Worm (Caenorhabditis elegans) whole organism, L2 larva: ENCODE measurements around the gene Y43F8C.9.

Source experiments
- C34F6.9 ChIP-seq: fragments of 150-350 bp; optimal IDR thresholded peaks from 2 replicates; lab custom pipeline; 2014; ENCODE audit warnings: missing biosample characterization, missing genetic modification characterization
- R02D3.7 ChIP-seq: fragments of 150-350 bp; optimal IDR thresholded peaks from 2 replicates; lab custom pipeline; 2014; ENCODE audit warnings: missing biosample characterization, missing genetic modification characterization
- Y55F3AM.14 ChIP-seq: fragments of 200-800 bp; sonication (Bioruptor generic); optimal IDR thresholded peaks from 2 replicates; lab custom pipeline; 2018; ENCODE audit warnings: mild to moderate bottlenecking, missing genetic modification characterization, missing compliant biosample characterization
- ZK546.5 ChIP-seq: sonication (generic microtip); optimal IDR thresholded peaks from 2 replicates; lab custom pipeline; 2017; ENCODE audit warnings: missing biosample characterization, missing genetic modification characterization
- alr-1 ChIP-seq: fragments of 150-350 bp; optimal IDR thresholded peaks from 2 replicates; lab custom pipeline; 2014; ENCODE audit warnings: missing biosample characterization, missing genetic modification characterization
- aly-2 ChIP-seq: fragments of 150-350 bp; optimal IDR thresholded peaks from 2 replicates; lab custom pipeline; 2014; ENCODE audit warnings: missing biosample characterization, missing genetic modification characterization
- ama-1 ChIP-seq: fragments of 150-350 bp; optimal IDR thresholded peaks from 2 replicates; lab custom pipeline; 2018; ENCODE audit warnings: inconsistent platforms
- crh-2 ChIP-seq: sonication (generic microtip); optimal IDR thresholded peaks from 2 replicates; lab custom pipeline; 2017; ENCODE audit warnings: missing biosample characterization, missing genetic modification characterization
- egl-27 ChIP-seq: sonication (generic microtip); optimal IDR thresholded peaks from 3 replicates; lab custom pipeline; 2017; ENCODE audit warnings: missing biosample characterization, missing genetic modification reagents, missing genetic modification characterization
- elt-1 ChIP-seq: fragments of 150-350 bp; optimal IDR thresholded peaks from 2 replicates; lab custom pipeline; 2014; ENCODE audit warnings: missing biosample characterization, missing genetic modification characterization
- fos-1 ChIP-seq: fragments of 150-350 bp; optimal IDR thresholded peaks from 2 replicates; lab custom pipeline; 2014; ENCODE audit warnings: missing biosample characterization, missing genetic modification characterization
- lin-13 ChIP-seq: fragments of 150-350 bp; optimal IDR thresholded peaks from 2 replicates; lab custom pipeline; 2014; ENCODE audit warnings: missing biosample characterization, missing genetic modification reagents, missing genetic modification characterization
- lin-39 ChIP-seq: fragments of 150-350 bp; optimal IDR thresholded peaks from 2 replicates; lab custom pipeline; 2014; ENCODE audit warnings: missing biosample characterization, missing genetic modification reagents, missing genetic modification characterization
- lsy-2 ChIP-seq, 2 experiments: fragments of 150-350 bp in 1 of 2; sonication (generic microtip) in 1 of 2; optimal IDR thresholded peaks; 2 replicates each; lab custom pipeline; 2014 to 2017; ENCODE audit warnings: missing biosample characterization in 2 of 2, missing genetic modification characterization in 2 of 2
- mab-5 ChIP-seq: fragments of 150-350 bp; optimal IDR thresholded peaks from 2 replicates; lab custom pipeline; 2014; ENCODE audit warnings: missing biosample characterization, missing genetic modification characterization
- mbf-1 ChIP-seq: sonication (generic microtip); optimal IDR thresholded peaks from 2 replicates; lab custom pipeline; 2017; ENCODE audit warnings: missing biosample characterization, missing genetic modification characterization
- nhr-10 ChIP-seq: sonication (generic microtip); optimal IDR thresholded peaks from 2 replicates; lab custom pipeline; 2017; ENCODE audit warnings: missing biosample characterization, missing genetic modification characterization
- nhr-11 ChIP-seq: fragments of 150-350 bp; optimal IDR thresholded peaks from 2 replicates; lab custom pipeline; 2014; ENCODE audit warnings: missing biosample characterization, missing genetic modification characterization
- nhr-12 ChIP-seq: fragments of 150-350 bp; optimal IDR thresholded peaks from 2 replicates; lab custom pipeline; 2014; ENCODE audit warnings: missing biosample characterization, missing genetic modification characterization
- nhr-129 ChIP-seq: fragments of 150-350 bp; optimal IDR thresholded peaks from 2 replicates; lab custom pipeline; 2014; ENCODE audit warnings: missing biosample characterization, missing genetic modification characterization
- nhr-21 ChIP-seq: fragments of 150-350 bp; optimal IDR thresholded peaks from 2 replicates; lab custom pipeline; 2014; ENCODE audit warnings: missing biosample characterization, missing genetic modification characterization
- nhr-237 ChIP-seq: fragments of 150-350 bp; optimal IDR thresholded peaks from 2 replicates; lab custom pipeline; 2014; ENCODE audit warnings: missing biosample characterization, missing genetic modification characterization
- nhr-25 ChIP-seq: fragments of 150-350 bp; sonication (generic microtip); optimal IDR thresholded peaks from 3 replicates; lab custom pipeline; 2014; ENCODE audit warnings: missing biosample characterization, missing genetic modification characterization
- nhr-6 ChIP-seq: fragments of 150-350 bp; optimal IDR thresholded peaks from 2 replicates; lab custom pipeline; 2014; ENCODE audit warnings: missing biosample characterization, missing genetic modification characterization
- sem-4 ChIP-seq: fragments of 150-350 bp; optimal IDR thresholded peaks from 2 replicates; lab custom pipeline; 2014; ENCODE audit warnings: missing biosample characterization, missing genetic modification reagents, missing genetic modification characterization
- skn-1 ChIP-seq: sonication (generic microtip); optimal IDR thresholded peaks from 2 replicates; lab custom pipeline; 2017; ENCODE audit warnings: missing biosample characterization, missing genetic modification characterization
- sma-9 ChIP-seq, 2 experiments: fragments of 150-350 bp in 1 of 2; sonication (generic microtip) in 1 of 2; optimal IDR thresholded peaks; 2 replicates each; lab custom pipeline; 2014 to 2016; ENCODE audit warnings: missing genetic modification characterization in 2 of 2, mild to moderate bottlenecking in 1 of 2, missing biosample characterization in 1 of 2, missing compliant biosample characterization in 1 of 2, missing genetic modification reagents in 1 of 2, moderate library complexity in 1 of 2
- unc-39 ChIP-seq: fragments of 150-350 bp; optimal IDR thresholded peaks from 2 replicates; lab custom pipeline; 2014; ENCODE audit warnings: missing biosample characterization, missing genetic modification characterization
- unc-62 ChIP-seq: fragments of 150-350 bp; optimal IDR thresholded peaks from 2 replicates; lab custom pipeline; 2014; ENCODE audit warnings: missing biosample characterization, missing genetic modification reagents, missing genetic modification characterization
- ztf-11 ChIP-seq: sonication (generic microtip); optimal IDR thresholded peaks from 2 replicates; lab custom pipeline; 2017; ENCODE audit warnings: missing biosample characterization, missing genetic modification characterization
- ztf-4 ChIP-seq: fragments of 150-350 bp; optimal IDR thresholded peaks from 2 replicates; lab custom pipeline; 2014; ENCODE audit warnings: missing biosample characterization, missing genetic modification characterization

Y43F8C.9 gene

ce11 chrV:19608665-19609064, 37.2 kb upstream of the Y43F8C.9 start:
- peak; percentile 7 for TF ChIP-seq sma-9 (GFP tag; optimal IDR thresholded peaks at IDR 0.05; lab: Kevin White, UChicago)
- no peak for TF ChIP-seq sma-9 (tag; optimal IDR thresholded peaks at IDR 0.05; lab: Kevin White, UChicago)
- TF ChIP-seq alr-1 (tag; lab: Kevin White, UChicago), result no peak
- peak; percentile 16 for TF ChIP-seq nhr-25 (tag; lab: Kevin White, UChicago)

ce11 chrV:19609194-19609593, 36.7 kb upstream of the Y43F8C.9 start, which contains the start of gene grsp-1:
Gene grsp-1 (plus strand): TSS chrV:19609494.
- no peak for TF ChIP-seq nhr-25 (tag; lab: Kevin White, UChicago)
- no peak for TF ChIP-seq C34F6.9 (tag; lab: Kevin White, UChicago)
- no peak for TF ChIP-seq nhr-237 (tag; lab: Kevin White, UChicago)
- no peak for TF ChIP-seq ZK546.5 (tag; lab: Kevin White, UChicago)
- no peak for TF ChIP-seq Y55F3AM.14 (GFP tag; lab: Kevin White, UChicago)
- no peak for TF ChIP-seq nhr-6 (tag; lab: Kevin White, UChicago)
- TF ChIP-seq elt-1 (tag; lab: Kevin White, UChicago), result no peak
- TF ChIP-seq aly-2 (tag; lab: Kevin White, UChicago), result no peak
- no peak for TF ChIP-seq egl-27 (tag; lab: Kevin White, UChicago)
- no peak for TF ChIP-seq nhr-12 (tag; lab: Kevin White, UChicago)
- no peak for TF ChIP-seq ztf-4
- no peak for TF ChIP-seq unc-39 (tag; lab: Kevin White, UChicago)
- no peak for TF ChIP-seq crh-2 (tag; lab: Kevin White, UChicago)
- TF ChIP-seq R02D3.7 (tag; lab: Kevin White, UChicago), result no peak
- TF ChIP-seq sem-4 (tag; lab: Kevin White, UChicago), result no peak
- no peak for TF ChIP-seq nhr-10 (tag; lab: Kevin White, UChicago)
- no peak for TF ChIP-seq unc-62 (GFP tag; lab: Kevin White, UChicago)
- TF ChIP-seq skn-1 (tag; lab: Kevin White, UChicago), result no peak

ce11 chrV:19610118-19610707, 35.7 kb upstream of the Y43F8C.9 start:
- no peak for TF ChIP-seq ZK546.5 (tag; lab: Kevin White, UChicago)
- no peak for TF ChIP-seq mbf-1 (tag; lab: Kevin White, UChicago)
- peak; percentile 27 for TF ChIP-seq Y55F3AM.14 (GFP tag; lab: Kevin White, UChicago)
- no peak for TF ChIP-seq lin-39 (tag; lab: Kevin White, UChicago)
- no peak for TF ChIP-seq ama-1 (lab: Kevin White, UChicago)

DNA sequence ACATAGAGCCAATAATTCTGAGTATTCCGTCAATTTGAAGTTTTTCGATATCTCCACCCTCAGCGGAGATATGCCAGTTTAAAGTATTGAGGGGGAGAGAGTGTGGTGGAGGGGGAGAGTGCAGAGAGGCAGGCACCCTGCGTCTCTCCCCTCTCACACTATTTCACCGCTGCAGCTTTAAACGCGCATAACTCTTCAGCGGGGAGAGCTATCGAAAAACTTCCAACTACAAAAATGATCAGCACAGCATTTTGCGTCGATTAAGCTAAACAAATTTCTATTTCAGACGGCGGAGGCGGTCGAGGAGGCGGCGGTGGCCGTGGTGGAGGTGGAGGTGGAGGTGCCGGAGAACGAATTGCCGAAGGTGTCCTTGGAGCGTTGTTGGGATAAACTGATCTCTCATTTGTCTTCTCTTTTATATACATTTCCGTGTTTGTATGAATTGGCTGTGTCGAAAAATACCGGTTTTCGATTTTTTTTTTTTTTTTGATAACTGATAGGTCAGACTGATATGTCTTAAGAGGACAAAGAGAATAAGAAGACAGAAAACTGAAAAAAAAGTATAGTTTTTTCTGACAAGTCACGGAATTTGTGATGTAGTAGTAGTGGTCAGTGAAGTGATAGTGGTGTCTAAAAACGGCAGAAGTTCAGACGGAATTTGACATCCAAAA, 34.1 kb upstream of the Y43F8C.9 start:
- TF ChIP-seq ztf-11 (tag; lab: Kevin White, UChicago) (no peak), nhr-21 (tag; lab: Kevin White, UChicago) (peak; percentile 11), nhr-11 (no peak), Y55F3AM.14 (GFP tag; lab: Kevin White, UChicago) (peak; percentile 32), nhr-12 (tag; lab: Kevin White, UChicago) (no peak), mbf-1 (tag; lab: Kevin White, UChicago) (no peak), crh-2 (tag; lab: Kevin White, UChicago) (no peak), lsy-2 (tag; optimal IDR thresholded peaks at IDR 0.05; lab: Kevin White, UChicago) (no peak), ama-1 (lab: Kevin White, UChicago) (peak; percentile 21), sem-4 (tag; lab: Kevin White, UChicago) (no peak), lin-13 (GFP tag; lab: Kevin White, UChicago) (peak; percentile 4), nhr-10 (tag; lab: Kevin White, UChicago) (no peak)

ce11 chrV:19613161-19613560, 32.7 kb upstream of the Y43F8C.9 start, which contains the start of gene nlp-26:
Gene nlp-26 (plus strand): TSS chrV:19613461.
- TF ChIP-seq alr-1 (tag; lab: Kevin White, UChicago) (no peak), nhr-25 (tag; lab: Kevin White, UChicago) (peak; percentile 14)
- TF ChIP-seq, all 48 proteins: peak for 1

DNA sequence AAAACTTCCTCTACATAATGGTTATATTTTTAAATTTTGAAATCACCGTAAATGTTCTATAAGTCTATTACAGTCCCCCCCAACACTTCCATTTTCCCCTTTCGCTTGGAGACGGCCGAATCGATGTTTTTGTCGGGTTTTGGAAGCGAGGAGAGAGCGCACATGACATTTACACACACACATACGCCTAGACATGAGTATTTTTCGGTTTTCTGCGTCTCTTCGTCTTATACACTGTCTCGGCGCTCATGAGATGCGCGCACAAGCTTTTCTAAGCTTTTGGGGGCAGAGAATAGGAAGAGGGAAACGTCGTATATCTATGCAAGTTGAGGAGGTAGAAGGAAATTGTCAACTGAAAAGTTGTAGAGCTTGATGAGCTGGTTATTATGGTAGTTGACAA, 25.8 kb upstream of the Y43F8C.9 start:
- TF ChIP-seq R02D3.7 (tag; lab: Kevin White, UChicago) (no peak), lsy-2 (tag; optimal IDR thresholded peaks at IDR 0.05; lab: Kevin White, UChicago) (peak in 1 of 2 experiments; percentile 31), nhr-129 (tag; lab: Kevin White, UChicago) (peak; percentile 57), fos-1 (tag; lab: Kevin White, UChicago) (no peak), mab-5 (tag; lab: Kevin White, UChicago) (peak; percentile 4)
- TF ChIP-seq, all 48 proteins: peak for 3
